Worm (Caenorhabditis elegans): ENCODE results near the gene F41E6.8.

Gene F41E6.8

ce11 chrV:8635575-8635974 is 34.3 kb upstream of the F41E6.8 start, which contains the start of gene oac-29:
Gene oac-29, minus strand, starts transcription at chrV:8635675.
- TF ChIP-seq nhr-21 (tag; optimal IDR thresholded peaks at IDR 0.05) (no peak), ztf-4 (tag; optimal IDR thresholded peaks at IDR 0.05) (no peak), ceh-82 (tag; optimal IDR thresholded peaks at IDR 0.05) (no peak), elt-3 (tag; optimal IDR thresholded peaks at IDR 0.05) (no peak), unc-55 (GFP tag; optimal IDR thresholded peaks at IDR 0.05) (no peak)

DNA sequence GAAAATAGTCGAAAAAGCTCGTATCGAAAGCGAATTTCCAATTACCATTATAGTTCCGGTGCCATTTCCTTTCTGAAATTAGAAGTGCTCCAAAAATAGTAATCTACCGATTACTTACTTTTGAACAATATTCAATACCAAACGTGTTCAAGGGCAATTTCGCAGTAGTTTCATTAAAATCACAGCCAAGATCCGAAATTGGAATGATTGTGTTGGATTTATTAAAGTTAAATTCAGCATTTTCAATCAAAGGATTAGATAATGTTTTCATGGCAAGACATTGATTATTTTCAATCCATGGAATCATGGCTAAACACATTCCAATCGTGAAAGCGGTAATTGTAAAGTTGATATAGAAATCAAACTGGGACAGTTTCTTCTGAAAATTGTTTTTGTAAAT is 31.5 kb upstream of the F41E6.8 start:
- TF ChIP-seq crh-2 (tag; optimal IDR thresholded peaks at IDR 0.05) (no peak), ceh-16 (tag; optimal IDR thresholded peaks at IDR 0.05) (no peak), nhr-6 (tag; optimal IDR thresholded peaks at IDR 0.05) (no peak), ZK546.5 (tag; optimal IDR thresholded peaks at IDR 0.05) (no peak), lsy-2 (tag; optimal IDR thresholded peaks at IDR 0.05) (no peak), mab-5 (tag; optimal IDR thresholded peaks at IDR 0.05) (no peak), nhr-129 (tag; optimal IDR thresholded peaks at IDR 0.05) (no peak), sem-4 (tag; optimal IDR thresholded peaks at IDR 0.05) (no peak), fos-1 (tag; optimal IDR thresholded peaks at IDR 0.05) (no peak), elt-3 (tag; optimal IDR thresholded peaks at IDR 0.05) (no peak), lin-39 (tag; optimal IDR thresholded peaks at IDR 0.05) (no peak), R02D3.7 (tag; optimal IDR thresholded peaks at IDR 0.05) (no peak), nhr-237 (tag; optimal IDR thresholded peaks at IDR 0.05) (no peak), ama-1 (optimal IDR thresholded peaks at IDR 0.05) (no peak), elt-1 (tag; optimal IDR thresholded peaks at IDR 0.05) (no peak)

DNA sequence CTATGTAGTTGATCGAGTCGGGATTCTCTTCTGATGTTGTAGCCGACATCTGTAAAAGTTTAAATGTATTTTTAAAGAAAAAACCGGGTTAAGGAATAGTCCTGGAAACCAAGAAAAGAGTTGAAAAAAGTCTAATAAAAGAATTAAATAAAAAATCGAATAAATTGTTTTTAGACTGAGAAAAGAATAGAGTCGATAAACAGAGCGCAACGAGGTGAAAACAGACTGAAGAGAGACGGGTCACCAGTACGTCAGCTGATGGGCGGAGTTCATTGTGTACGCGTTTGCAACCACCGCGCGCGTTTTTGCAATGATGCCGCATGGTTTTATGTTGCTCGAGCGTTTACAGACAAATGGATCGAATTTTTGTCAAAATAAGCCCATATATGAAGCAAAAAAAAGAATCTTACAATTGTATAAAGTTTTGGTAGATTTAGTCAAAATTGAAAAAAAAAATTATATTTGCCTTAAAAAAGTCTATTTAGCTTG is 30.0 kb upstream of the F41E6.8 start, which contains the start of gene atg-18:
Gene atg-18 (minus strand): TSS at position 51 of the 489 bp plus-strand sequence.
- TF ChIP-seq sem-4 (tag; optimal IDR thresholded peaks at IDR 0.05) (peak; percentile 56), elt-3 (tag; optimal IDR thresholded peaks at IDR 0.05) (no peak), nhr-6 (tag; optimal IDR thresholded peaks at IDR 0.05) (no peak), sma-3 (GFP tag; optimal IDR thresholded peaks at IDR 0.05) (peak; percentile 71), dmd-4 (tag; optimal IDR thresholded peaks at IDR 0.05) (no peak), lin-11 (tag; optimal IDR thresholded peaks at IDR 0.05) (peak; percentile 81), nhr-77 (tag; optimal IDR thresholded peaks at IDR 0.05) (no peak), aly-2 (tag; optimal IDR thresholded peaks at IDR 0.05) (no peak), blmp-1 (tag; optimal IDR thresholded peaks at IDR 0.05; ENCODE audit: insufficient read depth) (peak; percentile 64), mab-5 (tag; optimal IDR thresholded peaks at IDR 0.05) (peak; percentile 45), nhr-10 (tag; optimal IDR thresholded peaks at IDR 0.05) (no peak), C34F6.9 (tag; optimal IDR thresholded peaks at IDR 0.05) (peak; percentile 73), ZK546.5 (tag; optimal IDR thresholded peaks at IDR 0.05) (no peak), unc-62 (GFP tag; optimal IDR thresholded peaks at IDR 0.05) (peak; percentile 9), mbf-1 (tag; optimal IDR thresholded peaks at IDR 0.05) (no peak), skn-1 (tag; optimal IDR thresholded peaks at IDR 0.05) (no peak), crh-2 (tag; optimal IDR thresholded peaks at IDR 0.05) (peak; percentile 67), F13H6.1 (tag; optimal IDR thresholded peaks at IDR 0.05) (peak; percentile 70), Y55F3AM.14 (GFP tag; optimal IDR thresholded peaks at IDR 0.05) (no peak), peb-1 (tag; optimal IDR thresholded peaks at IDR 0.05) (no peak), nhr-129 (tag; optimal IDR thresholded peaks at IDR 0.05) (peak; percentile 84), egl-27 (tag; optimal IDR thresholded peaks at IDR 0.05) (peak; percentile 2), lsy-2 (tag; optimal IDR thresholded peaks at IDR 0.05) (peak in 1 of 2 experiments; percentile 76), mdl-1 (tag; optimal IDR thresholded peaks at IDR 0.05) (no peak), ztf-1 (GFP tag; conservative IDR thresholded peaks at IDR 0.05) (no peak), unc-39 (tag; optimal IDR thresholded peaks at IDR 0.05) (no peak), ztf-11 (tag; optimal IDR thresholded peaks at IDR 0.05) (no peak), nhr-12 (tag; optimal IDR thresholded peaks at IDR 0.05) (no peak), unc-55 (GFP tag; optimal IDR thresholded peaks at IDR 0.05) (peak; percentile 77), sma-9 (GFP tag; optimal IDR thresholded peaks at IDR 0.05) (peak; percentile 56), sma-9 (tag; optimal IDR thresholded peaks at IDR 0.05) (no peak), elt-1 (tag; optimal IDR thresholded peaks at IDR 0.05) (no peak), gmeb-1 (tag; optimal IDR thresholded peaks at IDR 0.05) (peak; percentile 73), ama-1 (optimal IDR thresholded peaks at IDR 0.05) (peak; percentile 6), fos-1 (tag; optimal IDR thresholded peaks at IDR 0.05) (peak; percentile 64), ztf-4 (tag; optimal IDR thresholded peaks at IDR 0.05) (no peak), lin-39 (tag; optimal IDR thresholded peaks at IDR 0.05) (no peak), zag-1 (tag; optimal IDR thresholded peaks at IDR 0.05) (no peak), nhr-11 (tag; optimal IDR thresholded peaks at IDR 0.05) (no peak), snpc-4 (tag; optimal IDR thresholded peaks at IDR 0.05) (peak; percentile 22), lin-13 (GFP tag; optimal IDR thresholded peaks at IDR 0.05) (peak; percentile 63)

Data from whole organism, L2 larva.